Worm (Caenorhabditis elegans) whole organism, L4/young adult: ENCODE results near the gene xdh-1.

Experiments used
- W03F9.2 ChIP-seq: fragments of 150-350 bp; optimal IDR thresholded peaks from 2 replicates; lab custom pipeline; 2014; ENCODE audit warnings: missing biosample characterization, missing genetic modification characterization
- him-1 ChIP-seq: sonication (generic microtip); optimal IDR thresholded peaks from 2 replicates; lab custom pipeline; 2016; ENCODE audit warnings: missing genotype, missing genetic modification reagents, missing genetic modification characterization, missing compliant biosample characterization

DNA sequence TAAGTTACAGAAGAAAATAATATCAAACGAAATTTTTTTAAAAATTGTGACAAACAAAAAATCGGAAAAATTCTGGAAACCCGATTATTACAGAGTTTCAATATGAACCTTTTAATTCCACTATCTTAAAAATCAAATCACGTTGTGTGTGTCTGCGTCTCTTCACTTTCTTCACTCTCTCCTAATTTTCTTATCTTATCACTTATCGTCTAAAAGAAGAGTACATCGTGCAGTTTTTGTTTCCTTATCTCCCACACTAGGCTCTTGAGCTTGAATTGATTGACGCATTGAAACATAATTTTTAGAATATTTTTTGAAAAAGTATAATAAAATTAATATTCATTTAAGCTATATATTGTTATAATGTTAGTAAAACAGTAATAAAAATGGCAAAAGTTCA is 1.5 kb upstream of the xdh-1 start:
- no peak for TF ChIP-seq W03F9.2 (tag; lab: Kevin White, UChicago)
- no peak for TF ChIP-seq him-1 (tag; lab: Kevin White, UChicago)
